Worm (Caenorhabditis elegans) whole organism, mixed stage, embryonic: ENCODE results near the gene gba-1.

ENCODE experiments used
- blmp-1 ChIP-seq: fragments of 150-350 bp; optimal IDR thresholded peaks from 2 replicates; lab custom pipeline; 2014; ENCODE audit warnings: missing biosample characterization, missing genetic modification characterization
- ceh-39 ChIP-seq: fragments of 150-350 bp; optimal IDR thresholded peaks from 2 replicates; lab custom pipeline; 2014; ENCODE audit warnings: missing biosample characterization, missing genetic modification characterization
- ces-1 ChIP-seq: fragments of 150-350 bp; optimal IDR thresholded peaks from 2 replicates; lab custom pipeline; 2014; ENCODE audit warnings: missing biosample characterization, missing genetic modification reagents, missing genetic modification characterization
- elt-3 ChIP-seq: fragments of 150-350 bp; optimal IDR thresholded peaks from 2 replicates; lab custom pipeline; 2014; ENCODE audit warnings: missing biosample characterization, missing genetic modification characterization
- lsy-2 ChIP-seq: fragments of 150-350 bp; optimal IDR thresholded peaks from 2 replicates; lab custom pipeline; 2014; ENCODE audit warnings: missing biosample characterization, missing genetic modification characterization
- nhr-12 ChIP-seq: fragments of 150-350 bp; optimal IDR thresholded peaks from 2 replicates; lab custom pipeline; 2014; ENCODE audit warnings: missing biosample characterization, missing genetic modification characterization
- nhr-28 ChIP-seq: fragments of 150-350 bp; optimal IDR thresholded peaks from 2 replicates; lab custom pipeline; 2014; ENCODE audit warnings: missing biosample characterization, missing genetic modification characterization
- pha-4 ChIP-seq: fragments of 150-350 bp; optimal IDR thresholded peaks from 2 replicates; lab custom pipeline; 2018; ENCODE audit warnings: missing biosample characterization, missing genetic modification reagents, missing genetic modification characterization
- snpc-4 ChIP-seq: fragments of 150-350 bp; optimal IDR thresholded peaks from 2 replicates; lab custom pipeline; 2014; ENCODE audit warnings: missing biosample characterization, missing genetic modification characterization
- tbx-8 ChIP-seq: fragments of 200-800 bp; sonication (Bioruptor generic); optimal IDR thresholded peaks from 2 replicates; lab custom pipeline; 2018; ENCODE audit warnings: mild to moderate bottlenecking, missing genetic modification characterization, moderate library complexity, missing compliant biosample characterization
- unc-39 ChIP-seq: fragments of 150-350 bp; optimal IDR thresholded peaks from 2 replicates; lab custom pipeline; 2014; ENCODE audit warnings: missing biosample characterization, missing genetic modification characterization
- unc-62 ChIP-seq: fragments of 150-350 bp; optimal IDR thresholded peaks from 2 replicates; lab custom pipeline; 2014; ENCODE audit warnings: missing biosample characterization, missing genetic modification reagents, missing genetic modification characterization

DNA sequence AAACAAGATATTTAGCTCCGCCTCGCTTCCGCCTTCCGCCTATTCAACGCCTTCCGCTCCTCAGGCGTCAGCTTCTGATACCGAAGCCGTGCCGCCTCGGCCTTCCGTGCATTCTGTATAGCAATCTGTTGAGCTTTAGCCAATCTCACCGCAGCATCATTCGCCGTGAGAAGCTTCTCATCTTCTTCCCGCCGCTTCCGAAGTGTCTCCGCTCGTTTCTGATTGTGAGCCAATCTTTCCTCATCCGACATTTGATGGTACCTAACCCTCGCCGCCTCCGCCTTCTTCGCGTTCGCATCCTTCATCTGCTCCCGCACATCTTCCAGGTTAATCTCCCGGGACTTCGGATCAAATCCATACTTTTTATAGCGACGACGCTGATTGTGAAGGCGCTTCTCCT lies 39.0 kb downstream of the gba-1 start:
- no peak for TF ChIP-seq ces-1 (GFP tag; lab: Kevin White, UChicago)
- no peak for TF ChIP-seq snpc-4 (tag; lab: Kevin White, UChicago)
- TF ChIP-seq unc-39 (tag; lab: Kevin White, UChicago), result no peak
- no peak for TF ChIP-seq blmp-1 (tag; lab: Kevin White, UChicago)
- TF ChIP-seq lsy-2 (tag; lab: Kevin White, UChicago), result no peak
- TF ChIP-seq ceh-39 (tag; lab: Kevin White, UChicago), result no peak
- no peak for TF ChIP-seq nhr-28
- no peak for TF ChIP-seq nhr-12 (tag; lab: Kevin White, UChicago)
- TF ChIP-seq tbx-8, result no peak
- no peak for TF ChIP-seq pha-4 (tag; lab: Kevin White, UChicago)
- no peak for TF ChIP-seq unc-62 (GFP tag; lab: Kevin White, UChicago)
- TF ChIP-seq elt-3 (tag; lab: Kevin White, UChicago), result no peak
